Worm (Caenorhabditis elegans) whole organism, early embryonic: ENCODE results near the gene W04E12.9.

Experiments used
- B0310.2 ChIP-seq: sonication (generic microtip); optimal IDR thresholded peaks from 2 replicates; lab custom pipeline; 2016; ENCODE audit warnings: mild to moderate bottlenecking, missing genetic modification characterization, missing compliant biosample characterization
- F13C5.2 ChIP-seq: sonication (generic microtip); optimal IDR thresholded peaks from 2 replicates; lab custom pipeline; 2017; ENCODE audit warnings: mild to moderate bottlenecking, missing genetic modification characterization, inconsistent platforms, missing compliant biosample characterization
- aly-1 ChIP-seq: sonication (generic microtip); optimal IDR thresholded peaks from 2 replicates; lab custom pipeline; 2016; ENCODE audit warnings: missing genetic modification characterization, missing compliant biosample characterization
- ama-1 ChIP-seq: fragments of 150-350 bp; optimal IDR thresholded peaks from 2 replicates; lab custom pipeline; 2014
- ceh-13 ChIP-seq: fragments of 200-800 bp; sonication (Bioruptor generic); optimal IDR thresholded peaks from 2 replicates; lab custom pipeline; 2018; ENCODE audit warnings: mild to moderate bottlenecking, missing genetic modification characterization, missing compliant biosample characterization
- ceh-36 ChIP-seq: sonication (generic microtip); optimal IDR thresholded peaks from 2 replicates; lab custom pipeline; 2016; ENCODE audit warnings: missing genetic modification characterization, inconsistent platforms, missing compliant biosample characterization
- ets-7 ChIP-seq: sonication (generic microtip); optimal IDR thresholded peaks from 2 replicates; lab custom pipeline; 2016; ENCODE audit warnings: missing genotype, missing genetic modification characterization, missing compliant biosample characterization
- flt-1 ChIP-seq: fragments of 200-800 bp; sonication (Bioruptor generic); IDR thresholded peaks from 2 replicates; pipeline ENCODE4 v1.3.6; 2022; ENCODE audit warnings: missing genetic modification characterization, missing compliant biosample characterization
- hmbx-1 ChIP-seq: sonication (generic microtip); optimal IDR thresholded peaks from 2 replicates; lab custom pipeline; 2016; ENCODE audit warnings: mild to moderate bottlenecking, missing genetic modification characterization, missing compliant biosample characterization
- hmg-4 ChIP-seq: fragments of 200-800 bp; sonication (Bioruptor generic); optimal IDR thresholded peaks from 2 replicates; lab custom pipeline; 2018; ENCODE audit warnings: mild to moderate bottlenecking, missing genetic modification characterization, missing compliant biosample characterization
- hnd-1 ChIP-seq: sonication (generic microtip); optimal IDR thresholded peaks from 2 replicates; lab custom pipeline; 2016; ENCODE audit warnings: missing genetic modification characterization, missing compliant biosample characterization
- pes-1 ChIP-seq: fragments of 200-800 bp; sonication (Bioruptor generic); IDR thresholded peaks from 2 replicates; pipeline ENCODE4 v1.3.6; 2022; ENCODE audit warnings: missing genetic modification reagents, missing genetic modification characterization, missing compliant biosample characterization
- scrt-1 ChIP-seq: fragments of 200-800 bp; sonication (Bioruptor generic); IDR thresholded peaks from 2 replicates; pipeline ENCODE4 v1.3.6; 2022; ENCODE audit warnings: missing genetic modification characterization, missing compliant biosample characterization
- sea-1 ChIP-seq: fragments of 200-800 bp; sonication (Bioruptor generic); conservative IDR thresholded peaks from 2 replicates; pipeline ENCODE4 v1.3.6; 2022; ENCODE audit warnings: missing genetic modification characterization, missing compliant biosample characterization
- tbx-11 ChIP-seq: fragments of 200-800 bp; sonication (Bioruptor generic); IDR thresholded peaks from 2 replicates; pipeline ENCODE4 v1.3.6; 2022; ENCODE audit warnings: missing genetic modification characterization, missing compliant biosample characterization
- tbx-37 ChIP-seq: fragments of 200-800 bp; sonication (Bioruptor generic); conservative IDR thresholded peaks from 2 replicates; pipeline ENCODE4 v1.3.6; 2022; ENCODE audit warnings: missing genetic modification reagents, missing genetic modification characterization, missing compliant biosample characterization
- tra-4 ChIP-seq: sonication (generic microtip); optimal IDR thresholded peaks from 2 replicates; lab custom pipeline; 2017; ENCODE audit warnings: missing genetic modification characterization, missing compliant biosample characterization

The W04E12.9 gene

DNA sequence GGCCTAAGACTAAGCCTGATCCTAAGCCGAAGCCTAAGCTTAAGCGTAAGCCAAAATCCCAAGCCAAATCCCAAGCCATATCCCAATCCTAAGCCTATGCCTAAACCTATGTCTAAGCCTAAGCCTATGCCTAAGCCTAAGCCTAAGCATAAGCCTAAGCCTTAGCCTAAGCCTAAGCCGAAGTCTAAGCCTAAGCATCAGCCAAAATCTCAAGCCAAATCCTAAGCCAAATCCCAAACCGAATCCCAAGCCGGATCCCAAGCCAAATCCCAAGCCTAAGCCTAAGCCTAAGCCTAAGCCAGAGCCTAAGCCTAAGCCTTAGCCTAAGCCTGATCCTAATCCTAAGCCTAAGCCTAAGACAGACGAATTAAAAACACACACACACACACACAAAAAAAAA, 9.2 kb upstream of the W04E12.9 start:
- peak; percentile 81 for TF ChIP-seq ceh-36 (tag; lab: Kevin White, UChicago)
- no peak for TF ChIP-seq tra-4 (tag; lab: Kevin White, UChicago)
- no peak for TF ChIP-seq pes-1 (GFP tag; lab: Robert Waterston, UW)

DNA sequence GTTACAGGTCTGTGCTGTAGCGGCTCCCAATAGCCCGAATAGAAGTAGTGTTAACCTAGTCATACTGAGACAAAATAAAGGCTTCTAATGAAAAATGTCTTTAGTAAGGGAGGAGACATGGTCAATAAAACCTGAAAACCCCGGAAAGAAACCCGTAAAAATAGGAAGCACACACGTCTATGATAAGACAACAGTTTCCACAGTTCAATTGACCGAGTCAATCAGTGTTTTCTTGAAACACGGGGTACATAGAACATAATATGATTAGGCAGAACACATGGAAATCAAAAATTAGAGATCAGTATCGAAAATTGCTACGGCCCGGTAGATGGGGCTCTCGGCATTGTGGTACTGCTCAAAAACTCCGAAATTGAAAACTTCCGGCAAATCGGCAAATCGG, 5.2 kb upstream of the W04E12.9 start, which contains the start of gene clec-49:
clec-49 (minus strand) TSS at position 103 of the 400 bp plus-strand sequence.
- no peak for TF ChIP-seq B0310.2

DNA sequence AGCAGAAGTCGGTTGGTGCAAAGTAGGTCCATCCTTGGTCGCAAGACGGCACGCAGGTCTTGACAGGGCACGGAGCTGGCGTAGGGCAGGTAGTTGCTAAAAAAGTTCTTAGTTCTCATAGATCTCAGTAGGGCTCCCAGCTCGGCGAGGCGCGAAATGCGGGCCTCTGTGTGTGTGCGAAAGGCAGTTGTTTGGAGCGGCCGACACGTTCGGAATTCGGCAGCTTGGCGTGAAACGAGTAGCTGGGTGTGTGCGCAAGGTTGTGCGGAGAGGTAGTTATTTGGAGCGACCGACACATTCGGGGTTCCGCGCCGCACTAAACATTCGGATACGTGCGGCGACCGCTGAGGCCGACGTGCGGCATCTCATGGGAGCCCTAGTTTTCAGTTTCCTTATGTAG, 3.5 kb upstream of the W04E12.9 start:
- TF ChIP-seq hnd-1 (tag; lab: Kevin White, UChicago) (no peak), aly-1 (tag; lab: Kevin White, UChicago) (no peak), ceh-13 (GFP tag; lab: Kevin White, UChicago) (no peak), tbx-37 (GFP tag; lab: Robert Waterston, UW) (no peak), tra-4 (tag; lab: Kevin White, UChicago) (no peak), flt-1 (GFP tag; lab: Robert Waterston, UW) (no peak), sea-1 (GFP tag; lab: Robert Waterston, UW) (no peak), ets-7 (no peak), hmbx-1 (tag; lab: Kevin White, UChicago) (no peak), hmg-4 (GFP tag; lab: Kevin White, UChicago) (no peak)

DNA sequence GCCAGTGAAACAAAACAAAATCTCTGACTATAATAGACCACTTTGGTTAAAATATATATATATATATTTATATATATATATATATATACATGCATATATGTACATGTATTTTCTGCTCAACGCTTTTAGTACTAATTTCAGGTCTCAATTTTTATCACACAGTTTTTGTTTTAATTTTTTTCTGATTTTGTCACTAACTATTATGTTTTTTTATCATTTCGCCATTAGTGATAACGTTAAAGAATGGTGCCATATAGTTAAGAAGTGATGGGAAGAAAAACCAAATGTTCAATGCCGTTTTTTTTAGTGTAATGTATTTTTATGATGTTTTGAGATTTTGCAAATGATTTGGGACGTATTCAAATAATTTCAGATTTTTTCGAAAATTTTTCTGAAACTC, 2.0 kb upstream of the W04E12.9 start:
- TF ChIP-seq hmg-4 (GFP tag; lab: Kevin White, UChicago) (no peak), ceh-36 (tag; lab: Kevin White, UChicago) (no peak), pes-1 (GFP tag; lab: Robert Waterston, UW) (no peak), tbx-37 (GFP tag; lab: Robert Waterston, UW) (no peak), sea-1 (GFP tag; lab: Robert Waterston, UW) (no peak), aly-1 (tag; lab: Kevin White, UChicago) (no peak), ama-1 (lab: Kevin White, UChicago) (no peak), tra-4 (tag; lab: Kevin White, UChicago) (no peak), hnd-1 (tag; lab: Kevin White, UChicago) (no peak)

DNA sequence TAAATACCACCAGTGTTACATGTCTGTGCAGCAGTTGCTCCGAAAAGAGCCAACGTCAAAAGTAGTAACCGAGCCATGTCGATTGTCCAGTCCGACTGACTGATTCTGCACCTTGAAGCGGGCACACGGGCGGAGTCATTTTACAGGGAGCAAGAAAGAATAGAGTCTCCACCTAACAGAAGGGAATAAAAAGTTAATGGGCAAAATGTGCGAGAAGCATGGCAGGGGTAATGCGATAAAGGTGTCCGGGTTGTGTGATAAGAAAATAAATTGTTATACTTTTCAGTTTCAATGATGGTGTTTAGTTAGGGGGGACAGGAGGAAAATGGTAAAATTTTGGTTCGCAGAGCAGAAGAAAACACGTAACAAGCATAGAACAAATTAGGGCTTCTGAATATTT, 1.1 kb upstream of the W04E12.9 start, which contains the start of gene clec-50:
clec-50 (minus strand) TSS at position 109 of the 400 bp plus-strand sequence.
- no peak for TF ChIP-seq flt-1 (GFP tag; lab: Robert Waterston, UW)

DNA sequence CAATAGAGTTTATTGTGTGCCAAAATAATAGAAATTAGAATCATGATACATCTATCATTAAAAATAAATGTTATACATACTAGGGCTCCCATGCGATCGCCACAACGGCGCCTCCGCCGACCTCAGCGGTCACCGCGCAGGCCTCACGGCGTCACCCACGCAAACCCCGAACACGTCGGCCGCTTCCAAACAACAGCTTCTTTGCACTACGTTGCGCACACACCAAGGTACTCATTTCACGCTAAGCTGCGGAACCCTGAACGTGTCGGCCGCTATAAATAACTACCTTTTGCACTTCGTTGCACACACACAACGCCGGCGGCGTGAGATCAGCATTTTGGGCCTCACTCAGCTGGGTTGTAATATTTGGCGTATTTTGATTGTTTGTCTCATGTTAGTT, 2.9 kb downstream of the W04E12.9 start:
- TF ChIP-seq tbx-37 (GFP tag; lab: Robert Waterston, UW) (no peak), ceh-36 (tag; lab: Kevin White, UChicago) (no peak), tbx-11 (no peak), ama-1 (lab: Kevin White, UChicago) (no peak), hnd-1 (tag; lab: Kevin White, UChicago) (no peak), tra-4 (tag; lab: Kevin White, UChicago) (no peak), flt-1 (GFP tag; lab: Robert Waterston, UW) (no peak), aly-1 (tag; lab: Kevin White, UChicago) (no peak), pes-1 (GFP tag; lab: Robert Waterston, UW) (no peak), hmg-4 (GFP tag; lab: Kevin White, UChicago) (no peak), B0310.2 (no peak), F13C5.2 (no peak), hmbx-1 (tag; lab: Kevin White, UChicago) (no peak)

DNA sequence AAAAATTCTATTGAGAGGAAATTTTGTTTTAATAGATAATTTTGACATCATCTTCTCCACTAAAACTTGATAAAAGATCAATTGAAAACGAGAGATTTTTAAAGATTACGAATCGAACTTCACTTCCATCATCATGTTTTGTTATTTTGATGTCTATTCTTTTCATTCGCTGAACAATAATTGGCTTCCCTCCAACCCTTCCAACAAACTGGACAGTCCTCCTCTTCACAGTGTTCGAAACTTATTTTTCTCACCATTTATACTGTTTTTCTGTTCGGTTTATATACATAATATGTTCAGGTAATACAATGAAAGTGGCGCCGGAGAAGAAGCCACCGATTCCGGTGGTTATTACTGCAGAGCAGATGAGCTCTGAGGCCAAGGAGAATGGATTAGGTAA, 4.4 kb downstream of the W04E12.9 start, which contains the start of gene M162.5:
M162.5 (plus strand) TSS at position 301 of the 400 bp plus-strand sequence.
- TF ChIP-seq sea-1 (GFP tag; lab: Robert Waterston, UW) (no peak), ceh-13 (GFP tag; lab: Kevin White, UChicago) (no peak), tbx-11 (no peak)

DNA sequence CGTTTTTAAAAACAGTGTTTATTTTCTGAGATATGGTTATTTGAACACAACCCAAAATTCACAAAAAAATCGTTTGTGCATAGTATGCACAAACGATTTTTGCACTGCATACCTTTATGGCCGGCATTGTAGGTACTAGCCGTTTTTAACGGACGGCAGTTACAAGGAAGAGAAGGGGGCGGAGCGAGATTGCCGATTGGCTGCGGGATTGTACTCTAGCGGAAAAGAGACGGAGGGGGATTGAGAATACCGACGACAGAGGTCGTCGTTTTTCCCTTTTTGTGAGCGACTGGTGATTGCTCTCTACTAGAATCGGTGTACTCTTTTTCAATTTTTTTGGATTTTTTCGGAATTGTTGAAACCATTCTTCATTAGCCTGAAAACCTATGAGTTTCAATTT, 11.4 kb downstream of the W04E12.9 start:
- no peak for TF ChIP-seq hmbx-1 (tag; lab: Kevin White, UChicago)
- no peak for TF ChIP-seq sea-1 (GFP tag; lab: Robert Waterston, UW)
- no peak for TF ChIP-seq flt-1 (GFP tag; lab: Robert Waterston, UW)
- no peak for TF ChIP-seq pes-1 (GFP tag; lab: Robert Waterston, UW)
- TF ChIP-seq ets-7, result no peak
- no peak for TF ChIP-seq tbx-11
- TF ChIP-seq ceh-13 (GFP tag; lab: Kevin White, UChicago), result no peak
- TF ChIP-seq ceh-36 (tag; lab: Kevin White, UChicago), result no peak
- TF ChIP-seq F13C5.2, result no peak

DNA sequence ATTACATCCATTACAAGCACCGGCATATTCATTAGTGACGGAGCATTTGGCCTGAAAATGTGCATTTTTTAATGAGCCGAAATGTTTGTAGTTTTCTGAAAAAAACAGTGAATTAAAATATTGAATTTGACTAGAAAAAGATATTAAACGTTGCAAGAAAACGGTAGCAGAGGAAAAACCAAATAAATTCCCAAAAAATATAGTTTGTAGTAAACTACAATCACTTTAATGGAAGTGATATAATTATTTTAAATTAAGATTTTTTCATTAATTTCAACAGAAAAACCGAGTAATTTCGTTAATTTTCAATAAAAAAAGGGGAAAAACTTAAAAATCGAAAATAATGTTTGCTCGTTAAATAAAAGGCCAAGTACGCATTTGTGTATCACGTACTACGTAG, 15.3 kb downstream of the W04E12.9 start, which contains the start of gene M162.15:
M162.15 (minus strand) TSS at position 101 of the 400 bp plus-strand sequence.
- TF ChIP-seq F13C5.2 (no peak), hmg-4 (GFP tag; lab: Kevin White, UChicago) (no peak), scrt-1 (GFP tag; lab: Robert Waterston, UW) (no peak), tbx-11 (no peak), sea-1 (GFP tag; lab: Robert Waterston, UW) (no peak), hmbx-1 (tag; lab: Kevin White, UChicago) (no peak), ceh-13 (GFP tag; lab: Kevin White, UChicago) (no peak), ets-7 (no peak), flt-1 (GFP tag; lab: Robert Waterston, UW) (no peak), aly-1 (tag; lab: Kevin White, UChicago) (no peak), B0310.2 (no peak), ceh-36 (tag; lab: Kevin White, UChicago) (no peak), hnd-1 (tag; lab: Kevin White, UChicago) (no peak), tra-4 (tag; lab: Kevin White, UChicago) (no peak)
